Worm (Caenorhabditis elegans) whole organism, L4 larva: ENCODE data around the gene C44F1.1.

ENCODE experiments used
- T20F7.1 ChIP-seq: fragments of 200-800 bp; sonication (Bioruptor generic); optimal IDR thresholded peaks from 2 replicates; lab custom pipeline; 2018; ENCODE audit warnings: mild to moderate bottlenecking, missing genetic modification characterization, missing compliant biosample characterization
- ama-1 ChIP-seq: fragments of 150-350 bp; optimal IDR thresholded peaks from 2 replicates; lab custom pipeline; 2014; ENCODE audit warnings: inconsistent platforms, mixed read lengths
- egl-27 ChIP-seq: sonication (generic microtip); optimal IDR thresholded peaks from 3 replicates; lab custom pipeline; 2017; ENCODE audit warnings: missing biosample characterization, missing genetic modification reagents, missing genetic modification characterization
- fkh-10 ChIP-seq: fragments of 150-350 bp; optimal IDR thresholded peaks from 2 replicates; lab custom pipeline; 2014; ENCODE audit warnings: missing biosample characterization, missing genetic modification reagents, missing genetic modification characterization
- lsy-2 ChIP-seq, 2 experiments: fragments of 150-350 bp in 1 of 2; sonication (generic microtip) in 1 of 2; optimal IDR thresholded peaks; 2 replicates each; lab custom pipeline; 2014 to 2017; ENCODE audit warnings: missing biosample characterization in 2 of 2, missing genetic modification characterization in 2 of 2
- mdl-1 ChIP-seq, 2 experiments: fragments of 150-350 bp in 1 of 2; sonication (generic microtip) in 1 of 2; optimal IDR thresholded peaks; 2 replicates each; lab custom pipeline; 2014 to 2017; ENCODE audit warnings: missing biosample characterization in 2 of 2, missing genetic modification characterization in 2 of 2
- spr-1 ChIP-seq: sonication (generic microtip); optimal IDR thresholded peaks from 2 replicates; lab custom pipeline; 2016; ENCODE audit warnings: mild to moderate bottlenecking, missing genetic modification characterization, missing compliant biosample characterization
- unc-62 ChIP-seq, 3 experiments: fragments of 150-350 bp in 1 of 3; sonication (generic microtip); optimal IDR thresholded peaks in 2 of 3; peaks in 1 of 3; 1 replicate in 1 of 3; 2 replicates in 2 of 3; lab custom pipeline; 2014 to 2017; ENCODE audit warnings: missing biosample characterization in 3 of 3, missing genetic modification characterization in 3 of 3, missing genetic modification reagents in 3 of 3, missing genotype in 1 of 3

DNA sequence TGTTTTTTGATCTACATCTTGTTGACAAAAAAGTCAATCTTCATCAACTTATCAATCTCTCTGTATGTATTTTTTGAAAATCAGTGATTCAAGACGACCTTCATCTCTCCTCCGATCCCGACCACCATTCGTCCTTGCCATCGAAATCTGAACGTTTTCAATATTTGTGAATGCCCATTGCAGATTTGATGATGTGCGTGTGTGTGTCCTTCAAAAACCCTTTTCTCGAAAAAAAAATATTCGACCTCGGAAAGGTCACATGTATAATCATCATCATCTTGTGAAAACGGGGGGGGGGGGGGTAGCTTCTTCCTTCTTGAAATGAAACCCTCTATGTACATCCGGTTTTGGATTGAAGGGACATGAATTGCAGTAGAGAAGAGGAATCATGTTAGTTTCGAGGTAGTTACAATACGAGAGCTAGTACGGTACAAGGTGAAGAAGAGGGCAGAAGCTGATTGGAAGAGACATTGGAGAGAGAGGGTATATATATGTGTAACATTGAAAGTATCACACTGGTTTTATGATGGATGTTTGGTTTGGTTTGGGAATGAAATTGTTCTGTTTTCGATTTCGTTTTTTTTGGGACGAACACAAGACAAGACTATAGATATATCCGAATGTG, 47.1 kb upstream of the C44F1.1 start:
- no peak for TF ChIP-seq lsy-2 (tag; optimal IDR thresholded peaks at IDR 0.05; lab: Kevin White, UChicago)
- no peak for TF ChIP-seq spr-1 (tag; lab: Kevin White, UChicago)
- TF ChIP-seq fkh-10 (GFP tag; lab: Kevin White, UChicago): no peak
- no peak for TF ChIP-seq T20F7.1 (GFP tag; lab: Kevin White, UChicago)
- no peak for TF ChIP-seq egl-27 (tag; lab: Kevin White, UChicago)
- TF ChIP-seq mdl-1 (tag; optimal IDR thresholded peaks at IDR 0.05; lab: Kevin White, UChicago): no peak
- TF ChIP-seq unc-62 (GFP tag; optimal IDR thresholded peaks at IDR 0.05 in 1 of 2; lab: Kevin White, UChicago): no peak
- no peak for TF ChIP-seq unc-62 (tag; optimal IDR thresholded peaks at IDR 0.05; lab: Kevin White, UChicago)
- no peak for TF ChIP-seq ama-1 (lab: Kevin White, UChicago)
